Worm (Caenorhabditis elegans) whole organism, young adult: ENCODE results near the gene C34D4.4.

ENCODE experiments used
- ama-1 ChIP-seq, 3 experiments: fragments of 150-350 bp in 1 of 3; sonication (generic microtip) in 2 of 3; optimal IDR thresholded peaks; 2 replicates each; lab custom pipeline; 2014 to 2018; ENCODE audit warnings: missing biosample characterization in 2 of 3, missing genetic modification characterization in 2 of 3, missing genetic modification reagents in 2 of 3
- mxl-1 ChIP-seq: sonication (generic microtip); optimal IDR thresholded peaks from 2 replicates; lab custom pipeline; 2016; ENCODE audit warnings: missing genetic modification characterization, missing compliant biosample characterization

DNA sequence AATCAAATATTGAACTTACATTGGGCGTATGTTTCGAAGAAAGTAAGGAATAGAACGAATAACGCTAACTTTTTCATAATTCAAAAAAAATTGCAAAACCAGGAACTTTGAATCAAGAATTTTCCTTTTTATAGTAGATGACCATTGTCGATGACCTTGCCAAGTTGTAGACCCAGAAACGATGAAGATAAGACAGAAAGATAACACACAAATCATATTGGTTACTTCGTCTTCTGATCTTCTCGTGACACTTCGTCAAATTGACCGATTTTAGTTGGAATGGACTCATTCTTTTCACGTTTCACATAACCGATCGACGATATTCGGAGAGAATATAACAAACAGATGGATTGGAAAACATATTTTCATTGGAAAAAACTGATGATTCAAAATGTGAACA lies 17.4 kb upstream of the C34D4.4 start, which contains the start of gene grsp-3:
- TF ChIP-seq mxl-1 (tag; lab: Kevin White, UChicago) (no peak), ama-1 (optimal IDR thresholded peaks at IDR 0.05; lab: Kevin White, UChicago) (no peak), ama-1 (GFP tag; optimal IDR thresholded peaks at IDR 0.05; lab: Kevin White, UChicago) (peak in 1 of 2 experiments; percentile 20)
